Worm (Caenorhabditis elegans): ENCODE results near the gene K05F6.12.
"Not testable (repeated sequence)": the region's sequence is repeated elsewhere in the genome, so short reads cannot be mapped to it uniquely, and the experiment has no call there.

Gene K05F6.12

ce11 chrII:1535931-1536330, 9.8 kb upstream of the K05F6.12 start, which contains the start of gene fbxb-43:
Gene fbxb-43, plus strand, starts transcription at chrII:1536231.
- TF ChIP-seq efl-3 (GFP tag; optimal IDR thresholded peaks at IDR 0.05) = no peak
- no peak for TF ChIP-seq aha-1 (tag; optimal IDR thresholded peaks at IDR 0.05)
- TF ChIP-seq nhr-90 (tag; optimal IDR thresholded peaks at IDR 0.05; ENCODE audit: poor library complexity) = no peak
- no peak for TF ChIP-seq unc-62 (GFP tag; optimal IDR thresholded peaks at IDR 0.05)
- no peak for TF ChIP-seq nhr-237 (tag; optimal IDR thresholded peaks at IDR 0.05)
- no peak for TF ChIP-seq C04F5.9 (tag; optimal IDR thresholded peaks at IDR 0.05)
- TF ChIP-seq lin-39 (tag; optimal IDR thresholded peaks at IDR 0.05) = no peak
- TF ChIP-seq vab-15 (tag; optimal IDR thresholded peaks at IDR 0.05) = no peak
- no peak for TF ChIP-seq lin-15B (tag; optimal IDR thresholded peaks at IDR 0.05)
- TF ChIP-seq mef-2 (tag; optimal IDR thresholded peaks at IDR 0.05) = no peak
- TF ChIP-seq hlh-17 (GFP tag; optimal IDR thresholded peaks at IDR 0.05; ENCODE audit: borderline replicate concordance) = no peak
- TF ChIP-seq dsc-1 (tag; optimal IDR thresholded peaks at IDR 0.05) = no peak
- no peak for TF ChIP-seq sup-37 (GFP tag; optimal IDR thresholded peaks at IDR 0.05)
- TF ChIP-seq elt-3 (tag; optimal IDR thresholded peaks at IDR 0.05) = no peak
- no peak for TF ChIP-seq hlh-4 (tag; optimal IDR thresholded peaks at IDR 0.05)
- TF ChIP-seq ceh-82 (tag; optimal IDR thresholded peaks at IDR 0.05) = no peak
- TF ChIP-seq ceh-63 (GFP tag; optimal IDR thresholded peaks at IDR 0.05) = no peak
- no peak for TF ChIP-seq nhr-20 (tag; optimal IDR thresholded peaks at IDR 0.05)
- TF ChIP-seq lin-13 (GFP tag; optimal IDR thresholded peaks at IDR 0.05) = no peak
- TF ChIP-seq nhr-47 (tag; optimal IDR thresholded peaks at IDR 0.05) = no peak

- no peak for TF ChIP-seq ets-5 (GFP tag; IDR thresholded peaks at IDR 0.05)
- no peak for TF ChIP-seq isw-1 (GFP tag; IDR thresholded peaks at IDR 0.05)
- no peak for TF ChIP-seq nhr-77 (tag; optimal IDR thresholded peaks at IDR 0.05)
- TF ChIP-seq mep-1 (tag; optimal IDR thresholded peaks at IDR 0.05) = no peak
Measured at ce11 chrII:1537321-1537720, 8.4 kb upstream of the K05F6.12 start, which contains the start of gene fbxb-42. Gene fbxb-42, plus strand, starts transcription at chrII:1537621.

- TF ChIP-seq zag-1 (tag; optimal IDR thresholded peaks at IDR 0.05) (no peak), egl-13 (tag; optimal IDR thresholded peaks at IDR 0.05) (no peak), nhr-71 (tag; optimal IDR thresholded peaks at IDR 0.05) (no peak)
Measured at ce11 chrII:1538589-1538988, 7.1 kb upstream of the K05F6.12 start, which contains the start of gene fbxb-44. Gene fbxb-44, plus strand, starts transcription at chrII:1538889.

ce11 chrII:1540628-1541027, 5.1 kb upstream of the K05F6.12 start, which contains the start of gene poml-4:
Gene poml-4, plus strand, starts transcription at chrII:1540928.
- TF ChIP-seq hlh-17 (GFP tag; optimal IDR thresholded peaks at IDR 0.05; ENCODE audit: borderline replicate concordance); jun-1 (tag; optimal IDR thresholded peaks at IDR 0.05); ama-1 (optimal IDR thresholded peaks at IDR 0.05): not testable (repeated sequence)

ce11 chrII:1543182-1543581, 2.5 kb upstream of the K05F6.12 start, which contains the start of gene K05F6.4:
Gene K05F6.4, plus strand, starts transcription at chrII:1543482.
- not testable (repeated sequence) for TF ChIP-seq hpl-2 (GFP tag; optimal IDR thresholded peaks at IDR 0.05); ceh-90 (tag; optimal IDR thresholded peaks at IDR 0.05); snpc-4 (tag; optimal IDR thresholded peaks at IDR 0.05)

- TF ChIP-seq hlh-17 (GFP tag; optimal IDR thresholded peaks at IDR 0.05; ENCODE audit: borderline replicate concordance) (no peak), unc-30 (tag; optimal IDR thresholded peaks at IDR 0.05) (no peak), swsn-7 (tag; optimal IDR thresholded peaks at IDR 0.05) (no peak), skn-1 (tag; optimal IDR thresholded peaks at IDR 0.05) (no peak), unc-130 (tag; optimal IDR thresholded peaks at IDR 0.05) (no peak), C04F5.9 (tag; optimal IDR thresholded peaks at IDR 0.05) (no peak), nhr-90 (tag; optimal IDR thresholded peaks at IDR 0.05; ENCODE audit: poor library complexity) (no peak)
Measured at ce11 chrII:1550501-1550900, 4.8 kb downstream of the K05F6.12 start, which contains the start of the genes fbxb-52 and fbxb-51. Gene fbxb-52, minus strand, starts transcription at chrII:1550601. Gene fbxb-51, plus strand, starts transcription at chrII:1550712.
